Worm (Caenorhabditis elegans) whole organism, early embryonic: ENCODE results near the gene F54E2.9.

Experiments
- F13C5.2 ChIP-seq: sonication (generic microtip); optimal IDR thresholded peaks from 2 replicates; lab custom pipeline; 2017; ENCODE audit warnings: mild to moderate bottlenecking, missing genetic modification characterization, inconsistent platforms, missing compliant biosample characterization
- ama-1 ChIP-seq: fragments of 150-350 bp; optimal IDR thresholded peaks from 2 replicates; lab custom pipeline; 2014
- ceh-13 ChIP-seq: fragments of 200-800 bp; sonication (Bioruptor generic); optimal IDR thresholded peaks from 2 replicates; lab custom pipeline; 2018; ENCODE audit warnings: mild to moderate bottlenecking, missing genetic modification characterization, missing compliant biosample characterization
- hmg-4 ChIP-seq: fragments of 200-800 bp; sonication (Bioruptor generic); optimal IDR thresholded peaks from 2 replicates; lab custom pipeline; 2018; ENCODE audit warnings: mild to moderate bottlenecking, missing genetic modification characterization, missing compliant biosample characterization
- tbx-11 ChIP-seq: fragments of 200-800 bp; sonication (Bioruptor generic); IDR thresholded peaks from 2 replicates; pipeline ENCODE4 v1.3.6; 2022; ENCODE audit warnings: missing genetic modification characterization, missing compliant biosample characterization
- tbx-37 ChIP-seq: fragments of 200-800 bp; sonication (Bioruptor generic); conservative IDR thresholded peaks from 2 replicates; pipeline ENCODE4 v1.3.6; 2022; ENCODE audit warnings: missing genetic modification reagents, missing genetic modification characterization, missing compliant biosample characterization

ce11 chrV:2849071-2849470 is 35.3 kb upstream of the F54E2.9 start, which contains the start of gene ugt-53:
- TF ChIP-seq hmg-4 (GFP tag; lab: Kevin White, UChicago) (no peak), tbx-37 (GFP tag; lab: Robert Waterston, UW) (no peak), tbx-11 (no peak), ama-1 (lab: Kevin White, UChicago) (no peak), F13C5.2 (tag; lab: Kevin White, UChicago) (no peak), ceh-13 (GFP tag; lab: Kevin White, UChicago) (no peak)
